Worm (Caenorhabditis elegans) whole organism, midembryonic: ENCODE data around the gene oac-11.

Experiments used
- T22C8.4 ChIP-seq: fragments of 200-800 bp; sonication (Bioruptor generic); IDR thresholded peaks from 2 replicates; pipeline ENCODE4 v1.3.6; 2022; ENCODE audit warnings: missing genetic modification characterization, missing compliant biosample characterization
- cog-1 ChIP-seq: sonication (generic microtip); optimal IDR thresholded peaks from 2 replicates; lab custom pipeline; 2016; ENCODE audit warnings: missing genetic modification characterization, missing compliant biosample characterization
- flt-1 ChIP-seq: fragments of 200-800 bp; sonication (Bioruptor generic); IDR thresholded peaks from 2 replicates; pipeline ENCODE4 v1.3.6; 2022; ENCODE audit warnings: missing genetic modification characterization, missing compliant biosample characterization
- klf-2 ChIP-seq: fragments of 200-800 bp; sonication (Bioruptor generic); conservative IDR thresholded peaks from 2 replicates; pipeline ENCODE4 v1.3.6; 2022; ENCODE audit warnings: missing genetic modification reagents, missing genetic modification characterization, missing compliant biosample characterization
- med-1 ChIP-seq: sonication (generic microtip); optimal IDR thresholded peaks from 2 replicates; lab custom pipeline; 2017; ENCODE audit warnings: missing genetic modification characterization, mild to moderate bottlenecking, missing compliant biosample characterization, antibody characterized with exemption, missing genetic modification reagents; ENCODE audit not compliant: insufficient read depth
- tab-1 ChIP-seq: fragments of 200-800 bp; sonication (Bioruptor generic); IDR thresholded peaks from 2 replicates; pipeline ENCODE4 v1.3.6; 2022; ENCODE audit warnings: missing genetic modification characterization, missing compliant biosample characterization

- TF ChIP-seq flt-1 (no peak), klf-2 (GFP tag; lab: Robert Waterston, UW) (no peak), cog-1 (tag; lab: Kevin White, UChicago) (no peak), T22C8.4 (GFP tag; lab: Robert Waterston, UW) (no peak), med-1 (no peak), tab-1 (no peak)
Measured at ce11 chrII:3906615-3907190, 46.0 kb upstream of the oac-11 start, which contains the start of the genes F53C3.11 and fbxb-103.
